Fruit fly (Drosophila melanogaster) whole organism, pupa: ENCODE results near the gene CG15625.

Experiments
- CG10348 ChIP-seq: fragments of 200-800 bp; sonication (Bioruptor generic); IDR thresholded peaks from 2 replicates; pipeline ENCODE4 v1.3.6; 2022; ENCODE audit warnings: missing biosample characterization, missing genetic modification characterization
- CG13204 ChIP-seq: fragments of 200-800 bp; sonication (Bioruptor generic); optimal IDR thresholded peaks from 2 replicates; lab custom pipeline; 2018; ENCODE audit warnings: missing biosample characterization, mild to moderate bottlenecking, missing genetic modification characterization, moderate library complexity
- CG14655 ChIP-seq: fragments of 200-800 bp; sonication (Bioruptor generic); optimal IDR thresholded peaks from 3 replicates; lab custom pipeline; 2017; ENCODE audit warnings: mild to moderate bottlenecking, missing biosample characterization, missing genetic modification reagents, missing genetic modification characterization
- CG32121 ChIP-seq: fragments of 200-800 bp; sonication (Bioruptor generic); IDR thresholded peaks from 2 replicates; pipeline ENCODE4 v1.3.6; 2022; ENCODE audit warnings: missing biosample characterization, missing genetic modification characterization
- CG34367 ChIP-seq: fragments of 200-800 bp; sonication (Bioruptor generic); optimal IDR thresholded peaks from 2 replicates; lab custom pipeline; 2018; ENCODE audit warnings: missing biosample characterization, mild to moderate bottlenecking, missing genetic modification characterization
- CG4496 ChIP-seq: fragments of 200-800 bp; sonication (Bioruptor generic); IDR thresholded peaks from 3 replicates; pipeline ENCODE4 v1.3.6; 2022; ENCODE audit warnings: missing biosample characterization, missing genetic modification characterization
- CG9948 ChIP-seq: fragments of 200-800 bp; sonication (Bioruptor generic); optimal IDR thresholded peaks from 2 replicates; lab custom pipeline; 2018; ENCODE audit warnings: missing biosample characterization, mild to moderate bottlenecking, missing genetic modification characterization, moderate library complexity
- D1 ChIP-seq: fragments of 200-800 bp; sonication (Bioruptor generic); optimal IDR thresholded peaks from 2 replicates; lab custom pipeline; 2018; ENCODE audit warnings: missing biosample characterization, mild to moderate bottlenecking, missing genetic modification characterization, moderate library complexity
- EcR ChIP-seq: fragments of 200-800 bp; sonication (Bioruptor generic); optimal IDR thresholded peaks from 3 replicates; lab custom pipeline; 2019; ENCODE audit warnings: missing biosample characterization, missing genetic modification characterization, mild to moderate bottlenecking, moderate library complexity, missing genetic modification reagents
- Ets98B ChIP-seq: fragments of 200-800 bp; sonication (Bioruptor generic); IDR thresholded peaks from 2 replicates; pipeline ENCODE4 v1.3.6; 2022; ENCODE audit warnings: missing biosample characterization, missing genetic modification characterization
- rn ChIP-seq: fragments of 200-800 bp; sonication (Bioruptor generic); IDR thresholded peaks from 2 replicates; pipeline ENCODE4 v1.3.6; 2022; ENCODE audit warnings: missing biosample characterization, missing genetic modification characterization

DNA sequence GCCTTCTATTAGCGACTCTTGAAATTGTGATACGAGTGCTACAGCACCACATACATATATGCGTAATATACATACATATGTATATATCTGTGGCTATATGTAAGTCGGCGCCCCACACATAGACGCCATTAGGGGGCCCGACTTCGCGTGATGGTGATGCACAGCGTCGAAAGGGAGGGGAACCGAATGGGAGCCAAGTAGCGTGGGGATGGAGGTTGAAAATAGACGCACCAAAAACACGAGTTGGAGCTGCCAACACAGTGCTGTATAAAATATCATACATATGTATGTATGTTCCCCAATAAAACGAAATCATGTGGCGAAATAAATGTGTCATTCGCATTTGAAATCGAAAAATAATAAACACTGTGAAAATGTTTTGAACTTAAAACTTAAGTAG lies 3.1 kb upstream of the CG15625 start:
- TF ChIP-seq EcR (GFP tag; lab: Kevin White, UChicago) = no peak
- TF ChIP-seq Ets98B = no peak
- TF ChIP-seq CG34367 = no peak
- TF ChIP-seq CG32121 (GFP tag; lab: Robert Waterston, UW) = 0 out of 2 replicates have a peak, but pooled peaks have one; percentile 19
- TF ChIP-seq CG14655 = no peak
- TF ChIP-seq rn = no peak
- TF ChIP-seq CG9948 = no peak
- TF ChIP-seq CG10348 (GFP tag; lab: Robert Waterston, UW) = no peak
- TF ChIP-seq CG4496 (GFP tag; lab: Robert Waterston, UW) = no peak
- no peak for TF ChIP-seq D1 (tag; lab: Kevin White, UChicago)
- no peak for TF ChIP-seq CG13204 (GFP tag; lab: Kevin White, UChicago)
